Worm (Caenorhabditis elegans): ENCODE measurements around the gene C02F12.5.

DNA sequence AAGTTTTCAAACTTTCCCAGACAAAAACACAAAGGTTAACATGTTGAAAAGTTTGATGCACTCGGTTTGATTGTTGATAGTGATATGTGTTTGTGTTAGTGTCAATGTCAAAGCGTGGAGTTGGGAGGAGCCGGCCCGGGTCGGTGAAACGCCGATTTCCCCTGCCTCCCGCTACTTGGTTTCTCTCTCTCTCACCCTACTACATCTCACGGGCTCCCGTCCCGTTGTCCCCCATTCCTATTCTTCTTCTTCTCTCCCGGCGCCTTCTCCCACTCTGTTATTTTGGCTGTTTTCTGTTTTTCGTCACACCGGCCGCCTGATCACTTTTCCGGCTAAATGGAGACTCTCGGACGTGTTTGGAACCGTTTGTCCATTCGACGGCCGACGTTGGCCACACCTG is 34.4 kb upstream of the C02F12.5 start:
- TF ChIP-seq ama-1 (optimal IDR thresholded peaks at IDR 0.05) (no peak), tbx-11 (GFP tag; IDR thresholded peaks at IDR 0.05) (no peak), pes-1 (GFP tag; IDR thresholded peaks at IDR 0.05) (no peak), hmbx-1 (tag; optimal IDR thresholded peaks at IDR 0.05) (no peak), scrt-1 (GFP tag; IDR thresholded peaks at IDR 0.05) (no peak), sea-1 (GFP tag; conservative IDR thresholded peaks at IDR 0.05) (no peak), ets-7 (tag; optimal IDR thresholded peaks at IDR 0.05) (no peak), tbx-37 (GFP tag; conservative IDR thresholded peaks at IDR 0.05) (no peak)

Measured in whole organism, early embryonic.